Worm (Caenorhabditis elegans) whole organism, midembryonic: ENCODE measurements around the gene ndua-8.
A peak's percentile ranks its signal among the peaks of the same experiment; 100 is the strongest.

ENCODE experiments used
- T22C8.4 ChIP-seq: fragments of 200-800 bp; sonication (Bioruptor generic); IDR thresholded peaks from 2 replicates; pipeline ENCODE4 v1.3.6; 2022; ENCODE audit warnings: missing genetic modification characterization, missing compliant biosample characterization
- cog-1 ChIP-seq: sonication (generic microtip); optimal IDR thresholded peaks from 2 replicates; lab custom pipeline; 2016; ENCODE audit warnings: missing genetic modification characterization, missing compliant biosample characterization
- flt-1 ChIP-seq: fragments of 200-800 bp; sonication (Bioruptor generic); IDR thresholded peaks from 2 replicates; pipeline ENCODE4 v1.3.6; 2022; ENCODE audit warnings: missing genetic modification characterization, missing compliant biosample characterization
- klf-2 ChIP-seq: fragments of 200-800 bp; sonication (Bioruptor generic); conservative IDR thresholded peaks from 2 replicates; pipeline ENCODE4 v1.3.6; 2022; ENCODE audit warnings: missing genetic modification reagents, missing genetic modification characterization, missing compliant biosample characterization
- med-1 ChIP-seq: sonication (generic microtip); optimal IDR thresholded peaks from 2 replicates; lab custom pipeline; 2017; ENCODE audit warnings: missing genetic modification characterization, mild to moderate bottlenecking, missing compliant biosample characterization, antibody characterized with exemption, missing genetic modification reagents; ENCODE audit not compliant: insufficient read depth
- ref-1 ChIP-seq: fragments of 200-800 bp; sonication (Bioruptor generic); conservative IDR thresholded peaks from 2 replicates; pipeline ENCODE4 v1.3.6; 2022; ENCODE audit warnings: missing genetic modification reagents, missing genetic modification characterization, missing compliant biosample characterization
- tab-1 ChIP-seq: fragments of 200-800 bp; sonication (Bioruptor generic); IDR thresholded peaks from 2 replicates; pipeline ENCODE4 v1.3.6; 2022; ENCODE audit warnings: missing genetic modification characterization, missing compliant biosample characterization
- ztf-23 ChIP-seq: fragments of 200-800 bp; sonication (Bioruptor generic); IDR thresholded peaks from 2 replicates; pipeline ENCODE4 v1.3.6; 2022; ENCODE audit warnings: missing genetic modification reagents, missing genetic modification characterization, missing compliant biosample characterization
- ztf-29 ChIP-seq: fragments of 200-800 bp; sonication (Bioruptor generic); IDR thresholded peaks from 2 replicates; pipeline ENCODE4 v1.3.6; 2022; ENCODE audit warnings: missing genetic modification reagents, missing genetic modification characterization, missing compliant biosample characterization

ndua-8 gene

ce11 chrIII:2528621-2529113, at the start of gene ndua-8, which contains the start of the genes Y54F10AM.15 and rbc-2:
TSS of gene ndua-8 (plus strand) at chrIII:2529063.
TSS of gene Y54F10AM.15 (minus strand) at chrIII:2528679.
TSS of gene rbc-2 (minus strand) at chrIII:2528689.
- TF ChIP-seq cog-1 (peak; percentile 19), T22C8.4 (GFP tag; lab: Robert Waterston, UW) (0 out of 2 replicates have a peak, but pooled peaks have one; percentile 10), flt-1 (no peak)

DNA sequence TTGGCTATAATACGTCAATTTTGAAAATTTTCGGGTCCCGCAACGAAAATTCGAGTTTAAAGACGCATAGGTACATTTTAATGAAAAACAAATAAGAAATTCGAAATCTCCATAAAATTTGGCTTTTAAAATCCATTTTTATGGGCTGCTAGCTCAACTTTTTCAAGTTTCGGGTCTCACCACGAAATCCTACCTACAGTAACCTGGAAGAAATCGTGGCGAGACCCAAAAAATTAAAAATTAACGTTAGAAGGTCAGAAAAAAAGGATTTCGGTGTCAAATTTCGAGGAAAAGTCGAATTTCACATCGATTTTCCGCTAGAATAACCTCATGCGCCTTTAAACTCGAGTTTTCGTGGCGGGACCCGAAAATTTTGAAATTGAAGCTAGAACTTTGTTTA, 46.7 kb upstream of the ndua-8 start:
- no peak for TF ChIP-seq T22C8.4 (GFP tag; lab: Robert Waterston, UW)
- TF ChIP-seq flt-1 = no peak
- no peak for TF ChIP-seq med-1 (GFP tag; lab: Kevin White, UChicago)
- TF ChIP-seq tab-1 = no peak
- TF ChIP-seq cog-1 = no peak
- no peak for TF ChIP-seq ref-1 (GFP tag; lab: Robert Waterston, UW)
- TF ChIP-seq klf-2 (GFP tag; lab: Robert Waterston, UW) = no peak
- no peak for TF ChIP-seq ztf-29 (GFP tag; lab: Robert Waterston, UW)
- TF ChIP-seq ztf-23 (GFP tag; lab: Robert Waterston, UW) = no peak

- TF ChIP-seq ztf-29 (GFP tag; lab: Robert Waterston, UW) = no peak
- TF ChIP-seq T22C8.4 (GFP tag; lab: Robert Waterston, UW) = peak; percentile 73
These were observed 46.1 kb upstream of the ndua-8 start for ce11 chrIII:2482754-2483153.

- TF ChIP-seq ztf-29 (GFP tag; lab: Robert Waterston, UW) = no peak
- TF ChIP-seq tab-1 = no peak
These were observed 41.7 kb upstream of the ndua-8 start, which contains the start of gene Y54F10AL.1 for ce11 chrIII:2487046-2487760. TSS of gene Y54F10AL.1 (plus strand) at chrIII:2487710.

DNA sequence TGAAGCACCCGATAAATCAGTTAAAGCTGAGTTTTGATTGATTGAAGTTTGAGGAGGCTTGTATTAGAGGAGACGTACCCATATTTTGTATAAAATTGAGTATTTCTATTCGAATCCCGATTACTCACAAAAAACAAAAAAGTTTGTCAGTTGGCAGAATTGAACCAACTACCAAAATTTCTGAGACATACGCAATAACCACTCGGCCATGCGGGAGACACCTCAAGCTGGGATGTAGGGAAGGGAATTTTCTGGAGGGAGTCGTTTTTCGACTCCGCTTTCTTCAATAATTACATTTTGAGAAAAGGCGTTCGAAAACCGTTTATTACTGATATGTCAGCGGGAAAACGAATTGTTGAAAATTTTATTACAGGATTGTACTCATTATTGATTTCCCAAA, 34.1 kb upstream of the ndua-8 start:
- TF ChIP-seq tab-1 = 0 out of 2 replicates have a peak, but pooled peaks have one; percentile 37

DNA sequence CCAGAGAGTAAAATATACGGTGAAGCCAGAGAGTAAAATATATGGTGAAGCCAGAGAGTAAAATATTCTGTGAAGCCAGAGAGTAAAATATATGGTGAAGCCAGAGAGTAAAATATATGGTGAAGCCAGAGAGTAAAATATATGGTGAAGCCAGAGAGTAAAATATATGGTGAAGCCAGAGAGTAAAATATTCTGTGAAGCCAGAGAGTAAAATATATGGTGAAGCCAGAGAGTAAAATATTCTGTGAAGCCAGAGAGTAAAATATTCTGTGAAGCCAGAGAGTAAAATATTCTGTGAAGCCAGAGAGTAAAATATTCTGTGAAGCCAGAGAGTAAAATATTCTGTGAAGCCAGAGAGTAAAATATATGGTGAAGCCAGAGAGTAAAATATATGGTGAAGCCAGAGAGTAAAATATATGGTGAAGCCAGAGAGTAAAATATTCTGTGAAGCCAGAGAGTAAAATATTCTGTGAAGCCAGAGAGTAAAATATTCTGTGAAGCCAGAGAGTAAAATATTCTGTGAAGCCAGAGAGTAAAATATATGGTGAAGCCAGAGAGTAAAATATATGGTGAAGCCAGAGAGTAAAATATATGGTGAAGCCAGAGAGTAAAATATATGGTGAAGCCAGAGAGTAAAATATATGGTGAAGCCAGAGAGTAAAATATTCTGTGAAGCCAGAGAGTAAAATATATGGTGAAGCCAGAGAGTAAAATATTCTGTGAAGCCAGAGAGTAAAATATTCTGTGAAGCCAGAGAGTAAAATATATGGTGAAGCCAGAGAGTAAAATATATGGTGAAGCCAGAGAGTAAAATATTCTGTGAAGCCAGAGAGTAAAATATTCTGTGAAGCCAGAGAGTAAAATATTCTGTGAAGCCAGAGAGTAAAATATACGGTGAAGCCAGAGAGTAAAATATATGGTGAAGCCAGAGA, 31.3 kb upstream of the ndua-8 start:
- peak; percentile 95 for TF ChIP-seq ztf-23 (GFP tag; lab: Robert Waterston, UW)
- peak; percentile 97 for TF ChIP-seq flt-1
- peak; percentile 95 for TF ChIP-seq ref-1 (GFP tag; lab: Robert Waterston, UW)
- TF ChIP-seq ztf-29 (GFP tag; lab: Robert Waterston, UW) = peak; percentile 99
- peak; percentile 97 for TF ChIP-seq klf-2 (GFP tag; lab: Robert Waterston, UW)
- peak; percentile 90 for TF ChIP-seq tab-1
- TF ChIP-seq T22C8.4 (GFP tag; lab: Robert Waterston, UW) = peak; percentile 89

DNA sequence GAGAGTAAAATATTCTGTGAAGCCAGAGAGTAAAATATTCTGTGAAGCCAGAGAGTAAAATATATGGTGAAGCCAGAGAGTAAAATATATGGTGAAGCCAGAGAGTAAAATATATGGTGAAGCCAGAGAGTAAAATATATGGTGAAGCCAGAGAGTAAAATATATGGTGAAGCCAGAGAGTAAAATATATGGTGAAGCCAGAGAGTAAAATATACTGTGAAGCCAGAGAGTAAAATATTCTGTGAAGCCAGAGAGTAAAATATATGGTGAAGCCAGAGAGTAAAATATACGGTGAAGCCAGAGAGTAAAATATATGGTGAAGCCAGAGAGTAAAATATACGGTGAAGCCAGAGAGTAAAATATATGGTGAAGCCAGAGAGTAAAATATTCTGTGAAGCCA, 29.6 kb upstream of the ndua-8 start:
- peak; percentile 93 for TF ChIP-seq ztf-23 (GFP tag; lab: Robert Waterston, UW)
- peak; percentile 95 for TF ChIP-seq klf-2 (GFP tag; lab: Robert Waterston, UW)
- peak; percentile 93 for TF ChIP-seq T22C8.4 (GFP tag; lab: Robert Waterston, UW)
- TF ChIP-seq ref-1 (GFP tag; lab: Robert Waterston, UW) = peak; percentile 93
- TF ChIP-seq ztf-29 (GFP tag; lab: Robert Waterston, UW) = peak; percentile 98
- peak; percentile 96 for TF ChIP-seq flt-1
- peak; percentile 88 for TF ChIP-seq tab-1

DNA sequence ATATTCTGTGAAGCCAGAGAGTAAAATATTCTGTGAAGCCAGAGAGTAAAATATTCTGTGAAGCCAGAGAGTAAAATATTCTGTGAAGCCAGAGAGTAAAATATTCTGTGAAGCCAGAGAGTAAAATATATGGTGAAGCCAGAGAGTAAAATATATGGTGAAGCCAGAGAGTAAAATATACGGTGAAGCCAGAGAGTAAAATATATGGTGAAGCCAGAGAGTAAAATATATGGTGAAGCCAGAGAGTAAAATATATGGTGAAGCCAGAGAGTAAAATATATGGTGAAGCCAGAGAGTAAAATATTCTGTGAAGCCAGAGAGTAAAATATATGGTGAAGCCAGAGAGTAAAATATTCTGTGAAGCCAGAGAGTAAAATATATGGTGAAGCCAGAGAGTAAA, 28.2 kb upstream of the ndua-8 start:
- TF ChIP-seq klf-2 (GFP tag; lab: Robert Waterston, UW) = 0 out of 2 replicates have a peak, but pooled peaks have one; percentile 29
- 0 out of 2 replicates have a peak, but pooled peaks have one; percentile 31 for TF ChIP-seq ref-1 (GFP tag; lab: Robert Waterston, UW)
- TF ChIP-seq flt-1 = 0 out of 2 replicates have a peak, but pooled peaks have one; percentile 14

- 0 out of 2 replicates have a peak, but pooled peaks have one; percentile 63 for TF ChIP-seq flt-1
These were observed 27.4 kb upstream of the ndua-8 start for ce11 chrIII:2501377-2502019.

- no peak for TF ChIP-seq flt-1
These were observed 22.4 kb upstream of the ndua-8 start for ce11 chrIII:2506463-2506862.

DNA sequence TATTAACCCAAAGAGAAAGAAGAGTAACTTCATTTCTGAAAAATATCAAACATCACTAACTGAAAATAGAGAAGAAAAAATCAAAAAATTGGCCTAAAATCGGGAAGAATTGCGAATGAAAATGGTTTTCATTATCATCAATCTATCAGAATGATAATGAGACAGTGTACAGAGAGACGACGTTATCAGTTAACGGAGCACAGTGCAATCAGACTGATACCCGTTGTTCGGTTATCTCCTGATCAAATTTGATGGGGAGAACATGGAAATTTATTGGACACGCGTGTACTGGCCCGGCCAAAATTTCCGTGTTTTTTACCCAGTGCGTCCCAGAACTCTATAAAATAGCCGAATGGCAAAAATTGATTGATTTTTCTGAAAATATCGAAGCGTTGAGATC, 20.9 kb upstream of the ndua-8 start, which contains the start of gene Y54F10AM.8:
Y54F10AM.8 (minus strand) TSS at position 35 of the 400 bp plus-strand sequence.
- no peak for TF ChIP-seq ref-1 (GFP tag; lab: Robert Waterston, UW)
- TF ChIP-seq ztf-29 (GFP tag; lab: Robert Waterston, UW) = no peak
- no peak for TF ChIP-seq med-1 (GFP tag; lab: Kevin White, UChicago)
- no peak for TF ChIP-seq T22C8.4 (GFP tag; lab: Robert Waterston, UW)
- no peak for TF ChIP-seq tab-1
- no peak for TF ChIP-seq ztf-23 (GFP tag; lab: Robert Waterston, UW)
- TF ChIP-seq flt-1 = no peak
- TF ChIP-seq klf-2 (GFP tag; lab: Robert Waterston, UW) = no peak
- no peak for TF ChIP-seq cog-1
